Worm (Caenorhabditis elegans) whole organism, L2 larva: Measurements from ENCODE around the gene twk-26.

Experiments used
- C34F6.9 ChIP-seq: fragments of 150-350 bp; optimal IDR thresholded peaks from 2 replicates; lab custom pipeline; 2014; ENCODE audit warnings: missing biosample characterization, missing genetic modification characterization
- F13H6.1 ChIP-seq: sonication (generic microtip); optimal IDR thresholded peaks from 2 replicates; lab custom pipeline; 2016; ENCODE audit warnings: missing genetic modification characterization, missing compliant biosample characterization
- R02D3.7 ChIP-seq: fragments of 150-350 bp; optimal IDR thresholded peaks from 2 replicates; lab custom pipeline; 2014; ENCODE audit warnings: missing biosample characterization, missing genetic modification characterization
- ZK546.5 ChIP-seq: sonication (generic microtip); optimal IDR thresholded peaks from 2 replicates; lab custom pipeline; 2017; ENCODE audit warnings: missing biosample characterization, missing genetic modification characterization
- alr-1 ChIP-seq: fragments of 150-350 bp; optimal IDR thresholded peaks from 2 replicates; lab custom pipeline; 2014; ENCODE audit warnings: missing biosample characterization, missing genetic modification characterization
- aly-2 ChIP-seq: fragments of 150-350 bp; optimal IDR thresholded peaks from 2 replicates; lab custom pipeline; 2014; ENCODE audit warnings: missing biosample characterization, missing genetic modification characterization
- ama-1 ChIP-seq: fragments of 150-350 bp; optimal IDR thresholded peaks from 2 replicates; lab custom pipeline; 2018; ENCODE audit warnings: inconsistent platforms
- blmp-1 ChIP-seq: sonication (generic microtip); optimal IDR thresholded peaks from 2 replicates; lab custom pipeline; 2017; ENCODE audit warnings: missing genetic modification characterization, mild to moderate bottlenecking, missing compliant biosample characterization, antibody characterized with exemption, moderate library complexity; ENCODE audit not compliant: insufficient read depth
- ceh-16 ChIP-seq: fragments of 150-350 bp; optimal IDR thresholded peaks from 2 replicates; lab custom pipeline; 2014; ENCODE audit warnings: missing biosample characterization, missing genetic modification characterization
- ceh-82 ChIP-seq: fragments of 150-350 bp; optimal IDR thresholded peaks from 2 replicates; lab custom pipeline; 2014; ENCODE audit warnings: missing biosample characterization, missing genetic modification characterization
- crh-2 ChIP-seq: sonication (generic microtip); optimal IDR thresholded peaks from 2 replicates; lab custom pipeline; 2017; ENCODE audit warnings: missing biosample characterization, missing genetic modification characterization
- dmd-4 ChIP-seq: sonication (generic microtip); optimal IDR thresholded peaks from 2 replicates; lab custom pipeline; 2017; ENCODE audit warnings: missing biosample characterization, missing genetic modification characterization
- egl-27 ChIP-seq: sonication (generic microtip); optimal IDR thresholded peaks from 3 replicates; lab custom pipeline; 2017; ENCODE audit warnings: missing biosample characterization, missing genetic modification reagents, missing genetic modification characterization
- elt-1 ChIP-seq: fragments of 150-350 bp; optimal IDR thresholded peaks from 2 replicates; lab custom pipeline; 2014; ENCODE audit warnings: missing biosample characterization, missing genetic modification characterization
- elt-3 ChIP-seq: sonication (generic microtip); optimal IDR thresholded peaks from 2 replicates; lab custom pipeline; 2017; ENCODE audit warnings: missing biosample characterization, missing genetic modification characterization
- fos-1 ChIP-seq: fragments of 150-350 bp; optimal IDR thresholded peaks from 2 replicates; lab custom pipeline; 2014; ENCODE audit warnings: missing biosample characterization, missing genetic modification characterization
- gmeb-1 ChIP-seq: fragments of 150-350 bp; optimal IDR thresholded peaks from 2 replicates; lab custom pipeline; 2014; ENCODE audit warnings: missing biosample characterization, missing genetic modification characterization
- lin-11 ChIP-seq: fragments of 150-350 bp; sonication (generic microtip); optimal IDR thresholded peaks from 2 replicates; lab custom pipeline; 2014; ENCODE audit warnings: missing biosample characterization, missing genetic modification characterization, inconsistent platforms, mixed read lengths
- lin-39 ChIP-seq: fragments of 150-350 bp; optimal IDR thresholded peaks from 2 replicates; lab custom pipeline; 2014; ENCODE audit warnings: missing biosample characterization, missing genetic modification reagents, missing genetic modification characterization
- lsy-2 ChIP-seq, 2 experiments: fragments of 150-350 bp in 1 of 2; sonication (generic microtip) in 1 of 2; optimal IDR thresholded peaks; 2 replicates each; lab custom pipeline; 2014 to 2017; ENCODE audit warnings: missing biosample characterization in 2 of 2, missing genetic modification characterization in 2 of 2
- mab-5 ChIP-seq: fragments of 150-350 bp; optimal IDR thresholded peaks from 2 replicates; lab custom pipeline; 2014; ENCODE audit warnings: missing biosample characterization, missing genetic modification characterization
- mbf-1 ChIP-seq: sonication (generic microtip); optimal IDR thresholded peaks from 2 replicates; lab custom pipeline; 2017; ENCODE audit warnings: missing biosample characterization, missing genetic modification characterization
- nhr-10 ChIP-seq: sonication (generic microtip); optimal IDR thresholded peaks from 2 replicates; lab custom pipeline; 2017; ENCODE audit warnings: missing biosample characterization, missing genetic modification characterization
- nhr-11 ChIP-seq: fragments of 150-350 bp; optimal IDR thresholded peaks from 2 replicates; lab custom pipeline; 2014; ENCODE audit warnings: missing biosample characterization, missing genetic modification characterization
- nhr-12 ChIP-seq: fragments of 150-350 bp; optimal IDR thresholded peaks from 2 replicates; lab custom pipeline; 2014; ENCODE audit warnings: missing biosample characterization, missing genetic modification characterization
- nhr-129 ChIP-seq: fragments of 150-350 bp; optimal IDR thresholded peaks from 2 replicates; lab custom pipeline; 2014; ENCODE audit warnings: missing biosample characterization, missing genetic modification characterization
- nhr-21 ChIP-seq: fragments of 150-350 bp; optimal IDR thresholded peaks from 2 replicates; lab custom pipeline; 2014; ENCODE audit warnings: missing biosample characterization, missing genetic modification characterization
- nhr-23 ChIP-seq: fragments of 150-350 bp; optimal IDR thresholded peaks from 2 replicates; lab custom pipeline; 2014; ENCODE audit warnings: missing biosample characterization, missing genetic modification reagents, missing genetic modification characterization
- nhr-25 ChIP-seq: fragments of 150-350 bp; sonication (generic microtip); optimal IDR thresholded peaks from 3 replicates; lab custom pipeline; 2014; ENCODE audit warnings: missing biosample characterization, missing genetic modification characterization
- nhr-6 ChIP-seq: fragments of 150-350 bp; optimal IDR thresholded peaks from 2 replicates; lab custom pipeline; 2014; ENCODE audit warnings: missing biosample characterization, missing genetic modification characterization
- nhr-77 ChIP-seq: fragments of 150-350 bp; optimal IDR thresholded peaks from 2 replicates; lab custom pipeline; 2014; ENCODE audit warnings: missing biosample characterization, missing genetic modification characterization
- sem-4 ChIP-seq: fragments of 150-350 bp; optimal IDR thresholded peaks from 2 replicates; lab custom pipeline; 2014; ENCODE audit warnings: missing biosample characterization, missing genetic modification reagents, missing genetic modification characterization
- sma-3 ChIP-seq: sonication (generic microtip); optimal IDR thresholded peaks from 2 replicates; lab custom pipeline; 2016; ENCODE audit warnings: missing genetic modification reagents, missing genetic modification characterization, missing compliant biosample characterization
- sma-9 ChIP-seq, 2 experiments: fragments of 150-350 bp in 1 of 2; sonication (generic microtip) in 1 of 2; optimal IDR thresholded peaks; 2 replicates each; lab custom pipeline; 2014 to 2016; ENCODE audit warnings: missing genetic modification characterization in 2 of 2, mild to moderate bottlenecking in 1 of 2, missing biosample characterization in 1 of 2, missing compliant biosample characterization in 1 of 2, missing genetic modification reagents in 1 of 2, moderate library complexity in 1 of 2
- snpc-4 ChIP-seq: fragments of 150-350 bp; optimal IDR thresholded peaks from 2 replicates; lab custom pipeline; 2014; ENCODE audit warnings: missing biosample characterization, missing genetic modification characterization
- unc-39 ChIP-seq: fragments of 150-350 bp; optimal IDR thresholded peaks from 2 replicates; lab custom pipeline; 2014; ENCODE audit warnings: missing biosample characterization, missing genetic modification characterization
- zag-1 ChIP-seq: fragments of 150-350 bp; optimal IDR thresholded peaks from 2 replicates; lab custom pipeline; 2014; ENCODE audit warnings: missing biosample characterization, missing genetic modification characterization
- ztf-11 ChIP-seq: sonication (generic microtip); optimal IDR thresholded peaks from 2 replicates; lab custom pipeline; 2017; ENCODE audit warnings: missing biosample characterization, missing genetic modification characterization
- ztf-4 ChIP-seq: fragments of 150-350 bp; optimal IDR thresholded peaks from 2 replicates; lab custom pipeline; 2014; ENCODE audit warnings: missing biosample characterization, missing genetic modification characterization

twk-26 gene

DNA sequence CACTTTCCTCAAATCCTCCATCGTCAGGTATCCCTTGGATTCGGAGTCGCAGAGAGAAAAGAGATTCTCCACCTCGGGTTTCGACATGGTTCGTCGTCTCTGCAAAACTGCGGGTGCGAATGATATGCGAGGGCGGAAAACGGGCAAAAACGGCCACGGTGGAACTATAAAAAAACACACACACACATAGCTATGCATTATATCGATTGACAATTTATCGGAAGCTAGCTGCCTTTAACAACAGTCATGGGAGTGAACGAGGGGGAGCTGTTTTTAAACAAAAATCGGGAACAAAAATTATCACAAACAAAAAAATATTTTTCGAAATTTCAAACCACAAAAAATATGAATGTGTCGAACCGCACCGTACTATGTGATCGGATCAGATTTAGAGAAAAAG lies 4.7 kb upstream of the twk-26 start, which contains the start of gene rsef-1:
Gene rsef-1 (minus strand): TSS at position 101 of the 400 bp plus-strand sequence.
- TF ChIP-seq aly-2 (tag; lab: Kevin White, UChicago) (no peak), ceh-16 (tag; lab: Kevin White, UChicago) (no peak), lin-11 (tag; lab: Kevin White, UChicago) (no peak), nhr-6 (no peak), mab-5 (tag; lab: Kevin White, UChicago) (no peak), ztf-11 (tag; lab: Kevin White, UChicago) (no peak), nhr-129 (no peak), nhr-11 (tag; lab: Kevin White, UChicago) (no peak), nhr-25 (tag; lab: Kevin White, UChicago) (no peak), ceh-82 (no peak), crh-2 (tag; lab: Kevin White, UChicago) (no peak), dmd-4 (tag; lab: Kevin White, UChicago) (no peak), unc-39 (no peak)
- TF ChIP-seq, all 48 proteins: peak for 0

DNA sequence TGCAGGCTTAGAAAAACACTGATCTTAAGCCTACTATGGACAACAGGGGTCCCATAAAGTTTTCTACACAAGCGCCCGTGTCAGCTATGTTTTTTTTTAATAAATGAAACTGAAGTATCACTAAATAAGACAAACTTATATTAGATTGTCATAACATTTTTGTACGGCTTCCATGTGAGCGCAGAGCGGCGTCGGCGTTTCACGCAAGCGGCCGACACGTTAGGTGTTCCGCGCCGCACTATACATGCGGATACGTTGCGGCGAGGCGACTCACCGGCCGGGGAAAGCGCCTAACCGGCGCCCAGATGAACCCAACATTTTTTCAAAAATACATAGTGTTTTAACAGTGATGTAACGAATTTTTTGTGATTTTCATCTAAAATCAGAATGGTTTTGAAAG lies 3.0 kb upstream of the twk-26 start:
- no peak for TF ChIP-seq sma-3

DNA sequence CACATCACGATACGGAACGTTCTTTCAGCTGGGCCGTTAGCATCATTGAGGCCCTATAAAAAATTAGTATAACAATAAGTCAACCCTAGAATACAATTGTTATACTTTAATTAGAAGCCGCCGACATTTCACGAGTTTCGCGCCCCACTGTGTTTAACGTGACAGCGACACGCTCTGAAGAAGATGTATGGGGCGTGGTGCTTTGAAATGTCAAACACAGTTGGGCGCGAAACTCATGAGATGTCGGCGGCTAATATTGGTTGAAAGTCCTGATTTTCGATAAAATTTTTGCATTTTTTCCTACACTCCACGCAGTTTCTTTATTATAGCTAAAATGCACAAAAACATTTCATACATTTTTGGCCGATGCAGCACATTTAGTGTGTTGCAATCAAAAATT lies 1.5 kb upstream of the twk-26 start:
- TF ChIP-seq gmeb-1 (tag; lab: Kevin White, UChicago) (no peak), elt-1 (no peak), R02D3.7 (tag; lab: Kevin White, UChicago) (no peak), fos-1 (no peak), lsy-2 (tag; optimal IDR thresholded peaks at IDR 0.05; lab: Kevin White, UChicago) (no peak), snpc-4 (tag; lab: Kevin White, UChicago) (peak; percentile 32)

DNA sequence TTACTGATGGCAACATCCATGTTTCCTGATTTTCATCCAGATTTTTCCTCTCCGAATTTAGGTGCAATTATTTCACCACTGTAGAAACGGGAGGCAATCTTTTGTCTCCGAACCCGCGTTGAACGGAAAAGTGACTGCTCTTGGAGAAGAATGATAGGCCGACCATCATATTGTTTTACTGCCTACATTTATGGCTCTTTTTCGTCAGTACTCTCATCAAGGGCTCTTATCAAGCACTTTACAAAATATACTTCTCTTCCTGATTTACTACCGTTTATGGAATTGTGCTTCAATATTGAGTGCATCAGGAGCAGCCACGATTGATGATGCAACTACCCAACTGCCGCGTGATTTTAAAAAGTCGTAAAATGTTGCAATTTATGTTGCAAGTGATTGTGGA lies 230 bp downstream of the twk-26 start:
- TF ChIP-seq sma-9 (GFP tag; optimal IDR thresholded peaks at IDR 0.05; lab: Kevin White, UChicago) (peak; percentile 27), sma-9 (tag; optimal IDR thresholded peaks at IDR 0.05; lab: Kevin White, UChicago) (no peak), ztf-11 (tag; lab: Kevin White, UChicago) (no peak)

DNA sequence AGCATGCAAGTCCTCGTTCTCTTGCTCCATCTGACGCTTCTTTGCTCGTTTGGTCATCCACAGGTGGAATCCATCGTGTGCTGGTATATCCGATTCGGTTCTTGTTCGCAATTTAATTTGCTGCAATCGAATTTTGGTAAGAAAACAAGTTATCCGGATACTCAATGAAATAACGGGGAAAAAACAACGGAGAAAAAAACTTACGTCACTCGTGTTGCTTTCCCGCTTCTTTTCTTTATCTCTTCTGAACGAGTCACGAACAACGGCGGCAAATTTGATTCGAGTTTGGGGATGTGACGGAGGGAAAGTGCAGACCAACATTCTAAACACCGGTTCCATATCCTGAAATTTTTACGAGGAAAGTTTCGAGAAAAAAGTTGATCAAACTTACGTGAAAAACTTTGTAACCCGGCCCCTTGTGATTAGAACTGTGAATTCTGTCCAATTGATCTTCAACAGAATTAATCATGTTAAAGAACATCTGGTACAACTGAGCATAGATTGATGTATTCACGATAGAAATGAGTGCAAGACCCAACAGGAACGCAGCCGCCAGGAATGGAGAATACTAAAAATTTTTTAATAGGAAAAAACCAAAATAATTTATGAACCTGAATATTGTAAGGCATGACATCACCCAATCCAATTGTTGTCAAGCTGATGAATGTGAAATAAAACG lies 3.2 kb downstream of the twk-26 start:
- TF ChIP-seq sma-9 (GFP tag; optimal IDR thresholded peaks at IDR 0.05; lab: Kevin White, UChicago) (no peak), sma-9 (tag; optimal IDR thresholded peaks at IDR 0.05; lab: Kevin White, UChicago) (no peak), ama-1 (lab: Kevin White, UChicago) (no peak), mbf-1 (tag; lab: Kevin White, UChicago) (no peak), nhr-77 (no peak), aly-2 (tag; lab: Kevin White, UChicago) (no peak), unc-39 (no peak), sem-4 (tag; lab: Kevin White, UChicago) (no peak), zag-1 (no peak), lin-39 (tag; lab: Kevin White, UChicago) (no peak), nhr-12 (tag; lab: Kevin White, UChicago) (no peak), nhr-25 (tag; lab: Kevin White, UChicago) (no peak)

DNA sequence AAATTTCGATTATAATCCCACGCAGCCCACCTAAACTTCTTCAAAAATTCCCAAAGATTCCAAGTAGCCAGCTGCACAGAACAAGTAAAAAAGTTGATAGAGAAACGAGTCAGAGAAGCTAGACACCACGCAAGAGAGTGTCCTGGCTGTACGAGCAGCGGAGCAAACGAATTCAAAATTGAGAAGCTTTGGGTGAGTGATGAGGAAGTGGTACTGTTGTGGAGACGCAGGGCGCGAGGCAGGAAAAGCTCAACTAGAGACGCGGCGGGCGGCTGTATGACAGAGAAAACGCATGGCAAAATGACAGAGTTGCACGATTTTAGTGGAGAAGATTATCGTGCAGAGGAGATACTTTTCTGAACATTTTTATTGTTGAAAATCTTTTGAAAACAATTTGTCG lies 5.4 kb downstream of the twk-26 start:
- TF ChIP-seq mab-5 (tag; lab: Kevin White, UChicago) (peak; percentile 41), ztf-11 (tag; lab: Kevin White, UChicago) (no peak), nhr-11 (tag; lab: Kevin White, UChicago) (no peak), crh-2 (tag; lab: Kevin White, UChicago) (peak; percentile 49), ZK546.5 (tag; lab: Kevin White, UChicago) (no peak), ama-1 (lab: Kevin White, UChicago) (no peak), sma-3 (no peak), ceh-82 (no peak), snpc-4 (tag; lab: Kevin White, UChicago) (no peak), egl-27 (tag; lab: Kevin White, UChicago) (peak; percentile 56), nhr-129 (peak; percentile 78), sem-4 (tag; lab: Kevin White, UChicago) (peak; percentile 30), nhr-23 (tag; lab: Kevin White, UChicago) (no peak), blmp-1 (tag; lab: Kevin White, UChicago) (no peak), alr-1 (tag; lab: Kevin White, UChicago) (no peak), nhr-10 (no peak), unc-39 (no peak), gmeb-1 (tag; lab: Kevin White, UChicago) (no peak), R02D3.7 (tag; lab: Kevin White, UChicago) (no peak), F13H6.1 (tag; lab: Kevin White, UChicago) (peak; percentile 76), elt-3 (no peak), aly-2 (tag; lab: Kevin White, UChicago) (no peak), fos-1 (peak; percentile 70), C34F6.9 (peak; percentile 58), dmd-4 (tag; lab: Kevin White, UChicago) (no peak), lin-39 (tag; lab: Kevin White, UChicago) (no peak), nhr-6 (no peak), ztf-4 (tag; lab: Kevin White, UChicago) (no peak), sma-9 (GFP tag; optimal IDR thresholded peaks at IDR 0.05; lab: Kevin White, UChicago) (peak; percentile 61), sma-9 (tag; optimal IDR thresholded peaks at IDR 0.05; lab: Kevin White, UChicago) (no peak), nhr-25 (tag; lab: Kevin White, UChicago) (no peak), nhr-21 (tag; lab: Kevin White, UChicago) (no peak)
